Worm (Caenorhabditis elegans) whole organism, L2 larva: Measurements from ENCODE around the gene C52A11.3.

Experiments
- R02D3.7 ChIP-seq: fragments of 150-350 bp; optimal IDR thresholded peaks from 2 replicates; lab custom pipeline; 2014; ENCODE audit warnings: missing biosample characterization, missing genetic modification characterization
- Y55F3AM.14 ChIP-seq: fragments of 200-800 bp; sonication (Bioruptor generic); optimal IDR thresholded peaks from 2 replicates; lab custom pipeline; 2018; ENCODE audit warnings: mild to moderate bottlenecking, missing genetic modification characterization, missing compliant biosample characterization
- ZK546.5 ChIP-seq: sonication (generic microtip); optimal IDR thresholded peaks from 2 replicates; lab custom pipeline; 2017; ENCODE audit warnings: missing biosample characterization, missing genetic modification characterization
- alr-1 ChIP-seq: fragments of 150-350 bp; optimal IDR thresholded peaks from 2 replicates; lab custom pipeline; 2014; ENCODE audit warnings: missing biosample characterization, missing genetic modification characterization
- aly-2 ChIP-seq: fragments of 150-350 bp; optimal IDR thresholded peaks from 2 replicates; lab custom pipeline; 2014; ENCODE audit warnings: missing biosample characterization, missing genetic modification characterization
- ama-1 ChIP-seq: fragments of 150-350 bp; optimal IDR thresholded peaks from 2 replicates; lab custom pipeline; 2018; ENCODE audit warnings: inconsistent platforms
- blmp-1 ChIP-seq: sonication (generic microtip); optimal IDR thresholded peaks from 2 replicates; lab custom pipeline; 2017; ENCODE audit warnings: missing genetic modification characterization, mild to moderate bottlenecking, missing compliant biosample characterization, antibody characterized with exemption, moderate library complexity; ENCODE audit not compliant: insufficient read depth
- ceh-82 ChIP-seq: fragments of 150-350 bp; optimal IDR thresholded peaks from 2 replicates; lab custom pipeline; 2014; ENCODE audit warnings: missing biosample characterization, missing genetic modification characterization
- crh-2 ChIP-seq: sonication (generic microtip); optimal IDR thresholded peaks from 2 replicates; lab custom pipeline; 2017; ENCODE audit warnings: missing biosample characterization, missing genetic modification characterization
- elt-1 ChIP-seq: fragments of 150-350 bp; optimal IDR thresholded peaks from 2 replicates; lab custom pipeline; 2014; ENCODE audit warnings: missing biosample characterization, missing genetic modification characterization
- elt-3 ChIP-seq: sonication (generic microtip); optimal IDR thresholded peaks from 2 replicates; lab custom pipeline; 2017; ENCODE audit warnings: missing biosample characterization, missing genetic modification characterization
- lin-11 ChIP-seq: fragments of 150-350 bp; sonication (generic microtip); optimal IDR thresholded peaks from 2 replicates; lab custom pipeline; 2014; ENCODE audit warnings: missing biosample characterization, missing genetic modification characterization, inconsistent platforms, mixed read lengths
- lin-13 ChIP-seq: fragments of 150-350 bp; optimal IDR thresholded peaks from 2 replicates; lab custom pipeline; 2014; ENCODE audit warnings: missing biosample characterization, missing genetic modification reagents, missing genetic modification characterization
- lin-39 ChIP-seq: fragments of 150-350 bp; optimal IDR thresholded peaks from 2 replicates; lab custom pipeline; 2014; ENCODE audit warnings: missing biosample characterization, missing genetic modification reagents, missing genetic modification characterization
- mab-5 ChIP-seq: fragments of 150-350 bp; optimal IDR thresholded peaks from 2 replicates; lab custom pipeline; 2014; ENCODE audit warnings: missing biosample characterization, missing genetic modification characterization
- mdl-1 ChIP-seq, 2 experiments: fragments of 150-350 bp in 1 of 2; sonication (generic microtip) in 1 of 2; optimal IDR thresholded peaks; 2 replicates each; lab custom pipeline; 2017; ENCODE audit warnings: missing biosample characterization in 2 of 2, missing genetic modification characterization in 2 of 2
- nhr-10 ChIP-seq: sonication (generic microtip); optimal IDR thresholded peaks from 2 replicates; lab custom pipeline; 2017; ENCODE audit warnings: missing biosample characterization, missing genetic modification characterization
- nhr-11 ChIP-seq: fragments of 150-350 bp; optimal IDR thresholded peaks from 2 replicates; lab custom pipeline; 2014; ENCODE audit warnings: missing biosample characterization, missing genetic modification characterization
- nhr-129 ChIP-seq: fragments of 150-350 bp; optimal IDR thresholded peaks from 2 replicates; lab custom pipeline; 2014; ENCODE audit warnings: missing biosample characterization, missing genetic modification characterization
- nhr-23 ChIP-seq: fragments of 150-350 bp; optimal IDR thresholded peaks from 2 replicates; lab custom pipeline; 2014; ENCODE audit warnings: missing biosample characterization, missing genetic modification reagents, missing genetic modification characterization
- nhr-237 ChIP-seq: fragments of 150-350 bp; optimal IDR thresholded peaks from 2 replicates; lab custom pipeline; 2014; ENCODE audit warnings: missing biosample characterization, missing genetic modification characterization
- nhr-25 ChIP-seq: fragments of 150-350 bp; sonication (generic microtip); optimal IDR thresholded peaks from 3 replicates; lab custom pipeline; 2014; ENCODE audit warnings: missing biosample characterization, missing genetic modification characterization
- nhr-77 ChIP-seq: fragments of 150-350 bp; optimal IDR thresholded peaks from 2 replicates; lab custom pipeline; 2014; ENCODE audit warnings: missing biosample characterization, missing genetic modification characterization
- peb-1 ChIP-seq: fragments of 150-350 bp; optimal IDR thresholded peaks from 2 replicates; lab custom pipeline; 2014; ENCODE audit warnings: missing biosample characterization, missing genetic modification characterization
- sma-3 ChIP-seq: sonication (generic microtip); optimal IDR thresholded peaks from 2 replicates; lab custom pipeline; 2016; ENCODE audit warnings: missing genetic modification reagents, missing genetic modification characterization, missing compliant biosample characterization
- sma-9 ChIP-seq, 2 experiments: fragments of 150-350 bp in 1 of 2; sonication (generic microtip) in 1 of 2; optimal IDR thresholded peaks; 2 replicates each; lab custom pipeline; 2014 to 2016; ENCODE audit warnings: missing genetic modification characterization in 2 of 2, mild to moderate bottlenecking in 1 of 2, missing biosample characterization in 1 of 2, missing compliant biosample characterization in 1 of 2, missing genetic modification reagents in 1 of 2, moderate library complexity in 1 of 2
- snpc-4 ChIP-seq: fragments of 150-350 bp; optimal IDR thresholded peaks from 2 replicates; lab custom pipeline; 2014; ENCODE audit warnings: missing biosample characterization, missing genetic modification characterization
- unc-55 ChIP-seq: fragments of 150-350 bp; sonication (generic microtip); optimal IDR thresholded peaks from 3 replicates; lab custom pipeline; 2014; ENCODE audit warnings: missing biosample characterization, missing genetic modification reagents, missing genetic modification characterization
- unc-62 ChIP-seq: fragments of 150-350 bp; optimal IDR thresholded peaks from 2 replicates; lab custom pipeline; 2014; ENCODE audit warnings: missing biosample characterization, missing genetic modification reagents, missing genetic modification characterization
- ztf-11 ChIP-seq: sonication (generic microtip); optimal IDR thresholded peaks from 2 replicates; lab custom pipeline; 2017; ENCODE audit warnings: missing biosample characterization, missing genetic modification characterization
- ztf-4 ChIP-seq: fragments of 150-350 bp; optimal IDR thresholded peaks from 2 replicates; lab custom pipeline; 2014; ENCODE audit warnings: missing biosample characterization, missing genetic modification characterization

Gene C52A11.3

ce11 chrII:10704575-10705170 lies 32.5 kb upstream of the C52A11.3 start, which contains the start of gene col-39:
Gene col-39, plus strand, starts transcription at chrII:10704916.
- peak; percentile 48 for TF ChIP-seq nhr-25 (tag; lab: Kevin White, UChicago)
- TF ChIP-seq alr-1, result no peak
- no peak for TF ChIP-seq mab-5 (tag; lab: Kevin White, UChicago)
- peak; percentile 51 for TF ChIP-seq blmp-1 (tag; lab: Kevin White, UChicago)
- no peak for TF ChIP-seq unc-62 (GFP tag; lab: Kevin White, UChicago)
- TF ChIP-seq ztf-11 (tag; lab: Kevin White, UChicago), result no peak
- TF ChIP-seq ama-1 (lab: Kevin White, UChicago), result peak; percentile 41
- TF ChIP-seq mdl-1 (tag; optimal IDR thresholded peaks at IDR 0.05; lab: Kevin White, UChicago), result no peak
- TF ChIP-seq elt-1, result no peak
- no peak for TF ChIP-seq Y55F3AM.14 (GFP tag; lab: Kevin White, UChicago)
- no peak for TF ChIP-seq nhr-129 (tag; lab: Kevin White, UChicago)
- TF ChIP-seq elt-3 (tag; lab: Kevin White, UChicago), result no peak
- TF ChIP-seq nhr-77 (tag; lab: Kevin White, UChicago), result no peak
- no peak for TF ChIP-seq lin-39 (tag; lab: Kevin White, UChicago)
- TF ChIP-seq lin-13, result no peak
- TF ChIP-seq nhr-237, result no peak

ce11 chrII:10705347-10705996 lies 31.7 kb upstream of the C52A11.3 start:
- TF ChIP-seq nhr-77 (tag; lab: Kevin White, UChicago), result no peak
- no peak for TF ChIP-seq nhr-10 (tag; lab: Kevin White, UChicago)
- no peak for TF ChIP-seq snpc-4 (tag; lab: Kevin White, UChicago)
- TF ChIP-seq Y55F3AM.14 (GFP tag; lab: Kevin White, UChicago), result no peak
- TF ChIP-seq elt-1, result no peak

ce11 chrII:10706038-10706437 lies 31.1 kb upstream of the C52A11.3 start:
- TF ChIP-seq nhr-25 (tag; lab: Kevin White, UChicago) (peak; percentile 75), lin-11 (tag; lab: Kevin White, UChicago) (no peak), blmp-1 (tag; lab: Kevin White, UChicago) (peak; percentile 94), crh-2 (tag; lab: Kevin White, UChicago) (no peak), ztf-11 (tag; lab: Kevin White, UChicago) (no peak), lin-13 (no peak)

ce11 chrII:10706901-10707300 lies 30.3 kb upstream of the C52A11.3 start, which contains the start of gene col-80:
Gene col-80, plus strand, starts transcription at chrII:10707201.
- TF ChIP-seq unc-55 (GFP tag; lab: Kevin White, UChicago), result no peak
- no peak for TF ChIP-seq nhr-23 (tag; lab: Kevin White, UChicago)
- no peak for TF ChIP-seq crh-2 (tag; lab: Kevin White, UChicago)
- no peak for TF ChIP-seq nhr-11 (tag; lab: Kevin White, UChicago)
- TF ChIP-seq ZK546.5 (tag; lab: Kevin White, UChicago), result no peak
- TF ChIP-seq snpc-4 (tag; lab: Kevin White, UChicago), result no peak
- TF ChIP-seq ceh-82 (tag; lab: Kevin White, UChicago), result no peak
- TF ChIP-seq nhr-77 (tag; lab: Kevin White, UChicago), result no peak
- TF ChIP-seq aly-2 (tag; lab: Kevin White, UChicago), result no peak
- no peak for TF ChIP-seq R02D3.7
- TF ChIP-seq lin-11 (tag; lab: Kevin White, UChicago), result no peak
- TF ChIP-seq lin-13, result no peak
- TF ChIP-seq peb-1 (tag; lab: Kevin White, UChicago), result no peak
- no peak for TF ChIP-seq sma-9 (GFP tag; optimal IDR thresholded peaks at IDR 0.05; lab: Kevin White, UChicago)
- TF ChIP-seq sma-9 (tag; optimal IDR thresholded peaks at IDR 0.05; lab: Kevin White, UChicago), result no peak
- no peak for TF ChIP-seq ztf-4
- no peak for TF ChIP-seq sma-3 (GFP tag; lab: Kevin White, UChicago)
